Worm (Caenorhabditis elegans) whole organism, mixed stage, embryonic: ENCODE results near the gene C16C8.7.

Source experiments
- M03D4.4 ChIP-seq: sonication (generic microtip); optimal IDR thresholded peaks from 2 replicates; lab custom pipeline; 2017; ENCODE audit warnings: mild to moderate bottlenecking, missing genetic modification characterization, missing compliant biosample characterization
- bed-3 ChIP-seq: fragments of 200-800 bp; sonication (Bioruptor generic); optimal IDR thresholded peaks from 3 replicates; lab custom pipeline; 2018; ENCODE audit warnings: mild to moderate bottlenecking, missing genetic modification characterization, moderate library complexity, missing compliant biosample characterization
- blmp-1 ChIP-seq: fragments of 150-350 bp; optimal IDR thresholded peaks from 2 replicates; lab custom pipeline; 2014; ENCODE audit warnings: missing biosample characterization, missing genetic modification characterization
- ceh-39 ChIP-seq: fragments of 150-350 bp; optimal IDR thresholded peaks from 2 replicates; lab custom pipeline; 2014; ENCODE audit warnings: missing biosample characterization, missing genetic modification characterization
- ceh-43 ChIP-seq: fragments of 200-800 bp; sonication (Bioruptor generic); optimal IDR thresholded peaks from 2 replicates; lab custom pipeline; 2018; ENCODE audit warnings: mild to moderate bottlenecking, missing genetic modification characterization, moderate library complexity, missing compliant biosample characterization
- ceh-83 ChIP-seq: fragments of 200-800 bp; sonication (Bioruptor generic); optimal IDR thresholded peaks from 2 replicates; lab custom pipeline; 2018; ENCODE audit warnings: mild to moderate bottlenecking, missing genetic modification characterization, missing compliant biosample characterization
- ces-1 ChIP-seq: fragments of 150-350 bp; optimal IDR thresholded peaks from 2 replicates; lab custom pipeline; 2014; ENCODE audit warnings: missing biosample characterization, missing genetic modification reagents, missing genetic modification characterization
- cnd-1 ChIP-seq: fragments of 200-800 bp; sonication (Bioruptor generic); optimal IDR thresholded peaks from 2 replicates; lab custom pipeline; 2018; ENCODE audit warnings: mild to moderate bottlenecking, missing genetic modification characterization, missing compliant biosample characterization
- drap-1 ChIP-seq: fragments of 200-800 bp; sonication (Bioruptor generic); optimal IDR thresholded peaks from 3 replicates; lab custom pipeline; 2018; ENCODE audit warnings: mild to moderate bottlenecking, missing genetic modification characterization, missing compliant biosample characterization
- elt-1 ChIP-seq: sonication (generic microtip); optimal IDR thresholded peaks from 2 replicates; lab custom pipeline; 2017; ENCODE audit warnings: missing genetic modification characterization, mild to moderate bottlenecking, missing compliant biosample characterization, antibody characterized with exemption, moderate library complexity, borderline replicate concordance; ENCODE audit not compliant: insufficient read depth
- elt-3 ChIP-seq: fragments of 150-350 bp; optimal IDR thresholded peaks from 2 replicates; lab custom pipeline; 2014; ENCODE audit warnings: missing biosample characterization, missing genetic modification characterization
- flh-1 ChIP-seq: fragments of 200-800 bp; sonication (Bioruptor generic); optimal IDR thresholded peaks from 2 replicates; lab custom pipeline; 2018; ENCODE audit warnings: mild to moderate bottlenecking, missing genetic modification characterization, moderate library complexity, missing compliant biosample characterization
- ham-2 ChIP-seq: fragments of 200-800 bp; sonication (Bioruptor generic); optimal IDR thresholded peaks from 2 replicates; lab custom pipeline; 2018; ENCODE audit warnings: mild to moderate bottlenecking, missing genetic modification characterization, missing compliant biosample characterization
- hlh-1 ChIP-seq: fragments of 150-350 bp; optimal IDR thresholded peaks from 2 replicates; lab custom pipeline; 2014; ENCODE audit warnings: missing biosample characterization, missing genetic modification reagents, missing genetic modification characterization
- lin-32 ChIP-seq: fragments of 200-800 bp; sonication (Bioruptor generic); optimal IDR thresholded peaks from 2 replicates; lab custom pipeline; 2018; ENCODE audit warnings: mild to moderate bottlenecking, missing genetic modification characterization, missing compliant biosample characterization
- lsy-2 ChIP-seq: fragments of 150-350 bp; optimal IDR thresholded peaks from 2 replicates; lab custom pipeline; 2014; ENCODE audit warnings: missing biosample characterization, missing genetic modification characterization
- mab-5 ChIP-seq: fragments of 150-350 bp; optimal IDR thresholded peaks from 2 replicates; lab custom pipeline; 2014; ENCODE audit warnings: missing biosample characterization, missing genetic modification characterization
- mep-1 ChIP-seq: fragments of 150-350 bp; optimal IDR thresholded peaks from 2 replicates; lab custom pipeline; 2017; ENCODE audit warnings: missing biosample characterization, missing genetic modification reagents, missing genetic modification characterization, inconsistent platforms
- mls-2 ChIP-seq: sonication (generic microtip); optimal IDR thresholded peaks from 2 replicates; lab custom pipeline; 2016; ENCODE audit warnings: mild to moderate bottlenecking, missing genetic modification characterization, moderate library complexity, missing compliant biosample characterization
- nhr-12 ChIP-seq: fragments of 150-350 bp; optimal IDR thresholded peaks from 2 replicates; lab custom pipeline; 2014; ENCODE audit warnings: missing biosample characterization, missing genetic modification characterization
- nhr-2 ChIP-seq: fragments of 150-350 bp; optimal IDR thresholded peaks from 2 replicates; lab custom pipeline; 2014; ENCODE audit warnings: missing biosample characterization, missing genetic modification characterization
- nhr-237 ChIP-seq: fragments of 150-350 bp; optimal IDR thresholded peaks from 2 replicates; lab custom pipeline; 2014; ENCODE audit warnings: missing biosample characterization, missing genetic modification characterization
- nhr-28 ChIP-seq: fragments of 150-350 bp; optimal IDR thresholded peaks from 2 replicates; lab custom pipeline; 2014; ENCODE audit warnings: missing biosample characterization, missing genetic modification characterization
- nhr-76 ChIP-seq: sonication (generic microtip); optimal IDR thresholded peaks from 2 replicates; lab custom pipeline; 2017; ENCODE audit warnings: missing biosample characterization, missing genetic modification characterization
- sem-2 ChIP-seq: fragments of 200-800 bp; sonication (Bioruptor generic); optimal IDR thresholded peaks from 2 replicates; lab custom pipeline; 2018; ENCODE audit warnings: mild to moderate bottlenecking, missing genetic modification characterization, missing compliant biosample characterization
- snpc-4 ChIP-seq: fragments of 150-350 bp; optimal IDR thresholded peaks from 2 replicates; lab custom pipeline; 2014; ENCODE audit warnings: missing biosample characterization, missing genetic modification characterization
- sptf-1 ChIP-seq: sonication (generic microtip); optimal IDR thresholded peaks from 2 replicates; lab custom pipeline; 2017; ENCODE audit warnings: mild to moderate bottlenecking, missing genetic modification characterization, moderate library complexity, missing compliant biosample characterization
- tbx-8 ChIP-seq: fragments of 200-800 bp; sonication (Bioruptor generic); optimal IDR thresholded peaks from 2 replicates; lab custom pipeline; 2018; ENCODE audit warnings: mild to moderate bottlenecking, missing genetic modification characterization, moderate library complexity, missing compliant biosample characterization
- unc-120 ChIP-seq: sonication (generic microtip); optimal IDR thresholded peaks from 2 replicates; lab custom pipeline; 2017; ENCODE audit warnings: missing genetic modification characterization, missing compliant biosample characterization; ENCODE audit not compliant: poor library complexity, severe bottlenecking
- unc-39 ChIP-seq: fragments of 150-350 bp; optimal IDR thresholded peaks from 2 replicates; lab custom pipeline; 2014; ENCODE audit warnings: missing biosample characterization, missing genetic modification characterization
- unc-62 ChIP-seq: fragments of 150-350 bp; optimal IDR thresholded peaks from 2 replicates; lab custom pipeline; 2014; ENCODE audit warnings: missing biosample characterization, missing genetic modification reagents, missing genetic modification characterization
- zip-8 ChIP-seq: fragments of 150-350 bp; optimal IDR thresholded peaks from 2 replicates; lab custom pipeline; 2014; ENCODE audit warnings: missing biosample characterization, missing genetic modification characterization
- ztf-11 ChIP-seq: fragments of 150-350 bp; optimal IDR thresholded peaks from 2 replicates; lab custom pipeline; 2014; ENCODE audit warnings: missing biosample characterization, missing genetic modification characterization

The C16C8.7 gene

DNA sequence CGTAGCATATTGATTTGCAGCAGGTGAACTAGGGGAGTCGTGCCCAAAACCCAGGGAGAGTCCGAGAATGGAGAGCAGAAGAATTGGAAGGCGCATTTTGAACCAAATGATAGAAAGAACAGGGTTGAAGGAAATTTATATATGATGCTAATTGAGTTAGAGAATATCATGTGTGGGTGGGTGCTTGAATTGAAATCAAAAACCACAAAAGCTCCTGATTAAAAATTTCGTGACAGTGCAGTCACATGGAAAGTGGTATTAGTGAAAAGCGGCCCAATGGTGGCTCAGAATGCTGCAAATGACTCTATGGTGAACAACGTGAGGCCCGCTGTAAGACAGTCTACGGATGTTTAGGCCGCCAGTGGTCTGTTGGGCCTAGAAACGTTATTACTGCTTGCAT is 1.6 kb upstream of the C16C8.7 start, which contains the start of gene C16C8.8:
C16C8.8 (minus strand) TSS at position 101 of the 400 bp plus-strand sequence.
- TF ChIP-seq ham-2 (GFP tag; lab: Kevin White, UChicago) (no peak), snpc-4 (tag; lab: Kevin White, UChicago) (no peak), ceh-39 (tag; lab: Kevin White, UChicago) (no peak), nhr-76 (no peak), ztf-11 (tag; lab: Kevin White, UChicago) (no peak), cnd-1 (no peak), lsy-2 (tag; lab: Kevin White, UChicago) (no peak), mab-5 (tag; lab: Kevin White, UChicago) (no peak), nhr-12 (tag; lab: Kevin White, UChicago) (no peak), ceh-43 (GFP tag; lab: Kevin White, UChicago) (no peak), blmp-1 (tag; lab: Kevin White, UChicago) (no peak), sptf-1 (tag; lab: Kevin White, UChicago) (no peak), nhr-2 (no peak), lin-32 (no peak), sem-2 (GFP tag; lab: Kevin White, UChicago) (no peak), M03D4.4 (tag; lab: Kevin White, UChicago) (no peak), unc-39 (tag; lab: Kevin White, UChicago) (no peak), hlh-1 (no peak), mep-1 (tag; lab: Kevin White, UChicago) (no peak), nhr-237 (tag; lab: Kevin White, UChicago) (no peak)

DNA sequence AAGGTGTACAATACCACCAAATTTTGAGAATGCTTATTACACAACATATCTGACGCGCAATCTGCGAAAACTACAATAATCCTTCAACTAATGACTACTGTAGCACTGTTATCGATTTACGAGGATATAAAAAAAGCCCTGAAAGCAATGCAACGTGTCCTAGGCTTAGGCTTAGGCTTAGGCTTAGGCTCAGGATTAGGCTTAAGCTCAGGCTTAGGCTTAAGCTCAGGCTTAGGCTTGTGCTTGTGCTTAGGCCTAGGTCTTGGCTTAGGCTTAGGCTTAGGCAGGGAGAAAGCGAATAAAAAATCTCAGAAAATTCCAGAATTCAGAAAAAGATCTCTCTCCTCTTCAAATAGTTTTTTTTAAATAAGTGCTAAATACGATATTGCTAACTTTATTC is 749 bp downstream of the C16C8.7 start:
- TF ChIP-seq drap-1 (GFP tag; lab: Kevin White, UChicago), result no peak
- no peak for TF ChIP-seq ceh-39 (tag; lab: Kevin White, UChicago)
- no peak for TF ChIP-seq ces-1
- no peak for TF ChIP-seq nhr-237 (tag; lab: Kevin White, UChicago)
- TF ChIP-seq unc-39 (tag; lab: Kevin White, UChicago), result no peak
- no peak for TF ChIP-seq hlh-1
- no peak for TF ChIP-seq elt-3 (tag; lab: Kevin White, UChicago)
- TF ChIP-seq ceh-43 (GFP tag; lab: Kevin White, UChicago), result no peak

DNA sequence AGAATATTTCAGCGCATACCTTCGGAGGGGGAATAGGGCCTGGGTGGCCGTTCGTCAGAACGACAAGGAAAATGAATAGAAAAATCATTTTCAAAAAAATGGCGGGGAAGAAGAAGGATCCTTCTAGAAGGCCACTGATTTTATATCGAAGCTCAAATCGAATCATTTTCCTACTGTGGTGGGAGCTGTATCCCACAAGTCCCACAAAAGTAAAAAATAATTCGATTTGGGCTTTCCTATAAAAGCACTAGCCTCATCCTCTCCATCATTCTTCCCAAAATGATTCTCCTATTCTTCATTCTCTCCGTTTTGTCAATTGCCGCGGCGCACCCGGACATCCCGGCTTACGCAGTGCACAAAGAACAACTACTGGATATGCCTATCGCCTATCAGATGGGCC is 1.7 kb downstream of the C16C8.7 start, which contains the start of the genes C16C8.26 and C16C8.19:
C16C8.26 (minus strand) TSS at position 101 of the 400 bp plus-strand sequence.
C16C8.19 (plus strand) TSS at position 279 of the 400 bp plus-strand sequence.
- no peak for TF ChIP-seq ztf-11 (tag; lab: Kevin White, UChicago)
- TF ChIP-seq ceh-83 (GFP tag; lab: Kevin White, UChicago), result no peak
- no peak for TF ChIP-seq lsy-2 (tag; lab: Kevin White, UChicago)
- TF ChIP-seq mep-1 (tag; lab: Kevin White, UChicago), result no peak
- TF ChIP-seq elt-3 (tag; lab: Kevin White, UChicago), result no peak
- no peak for TF ChIP-seq elt-1 (tag; lab: Kevin White, UChicago)
- no peak for TF ChIP-seq bed-3 (GFP tag; lab: Kevin White, UChicago)
- no peak for TF ChIP-seq mab-5 (tag; lab: Kevin White, UChicago)
- no peak for TF ChIP-seq drap-1 (GFP tag; lab: Kevin White, UChicago)
- no peak for TF ChIP-seq zip-8 (tag; lab: Kevin White, UChicago)
- no peak for TF ChIP-seq unc-62 (GFP tag; lab: Kevin White, UChicago)
- TF ChIP-seq sptf-1 (tag; lab: Kevin White, UChicago), result no peak
- no peak for TF ChIP-seq nhr-12 (tag; lab: Kevin White, UChicago)
- TF ChIP-seq lin-32, result no peak
- TF ChIP-seq ceh-39 (tag; lab: Kevin White, UChicago), result no peak
- no peak for TF ChIP-seq nhr-28 (tag; lab: Kevin White, UChicago)
- TF ChIP-seq, all 35 proteins: peak for 0

DNA sequence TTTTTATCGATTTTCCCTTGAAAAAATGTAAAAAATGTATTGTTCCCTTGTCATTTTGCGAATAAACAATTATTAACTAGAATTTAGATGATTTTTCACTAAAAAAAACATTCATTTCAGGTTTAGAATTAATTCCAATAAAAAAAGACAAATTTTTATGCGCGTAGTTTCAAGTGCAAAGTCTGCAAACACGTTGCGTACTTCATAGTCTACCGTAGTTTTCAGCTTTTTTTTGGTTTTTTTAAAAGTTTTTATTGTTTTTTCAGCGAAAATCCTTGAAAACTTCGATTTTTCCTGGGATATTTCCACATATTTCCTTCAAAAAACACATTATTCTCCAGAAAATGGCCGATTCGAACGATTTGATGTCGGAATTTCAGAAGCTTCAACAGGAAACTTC is 6.4 kb downstream of the C16C8.7 start, which contains the start of gene C16C8.11:
C16C8.11 (plus strand) TSS at position 188 of the 400 bp plus-strand sequence.
- TF ChIP-seq flh-1 (no peak), sptf-1 (tag; lab: Kevin White, UChicago) (no peak), snpc-4 (tag; lab: Kevin White, UChicago) (no peak), bed-3 (GFP tag; lab: Kevin White, UChicago) (no peak), nhr-237 (tag; lab: Kevin White, UChicago) (no peak), ceh-83 (GFP tag; lab: Kevin White, UChicago) (no peak), elt-1 (tag; lab: Kevin White, UChicago) (no peak), ceh-43 (GFP tag; lab: Kevin White, UChicago) (no peak), ces-1 (no peak), tbx-8 (no peak), sem-2 (GFP tag; lab: Kevin White, UChicago) (no peak), nhr-76 (no peak), nhr-2 (no peak), mls-2 (tag; lab: Kevin White, UChicago) (no peak), ztf-11 (tag; lab: Kevin White, UChicago) (no peak), unc-39 (tag; lab: Kevin White, UChicago) (no peak), blmp-1 (tag; lab: Kevin White, UChicago) (no peak), unc-120 (tag; lab: Kevin White, UChicago) (no peak), ham-2 (GFP tag; lab: Kevin White, UChicago) (no peak)
